Worm (Caenorhabditis elegans) whole organism, L2 larva: ENCODE results near the gene lgg-3.

ENCODE experiments used
- C34F6.9 ChIP-seq: fragments of 150-350 bp; optimal IDR thresholded peaks from 2 replicates; lab custom pipeline; 2014; ENCODE audit warnings: missing biosample characterization, missing genetic modification characterization
- F13H6.1 ChIP-seq: sonication (generic microtip); optimal IDR thresholded peaks from 2 replicates; lab custom pipeline; 2016; ENCODE audit warnings: missing genetic modification characterization, missing compliant biosample characterization
- Y55F3AM.14 ChIP-seq: fragments of 200-800 bp; sonication (Bioruptor generic); optimal IDR thresholded peaks from 2 replicates; lab custom pipeline; 2018; ENCODE audit warnings: mild to moderate bottlenecking, missing genetic modification characterization, missing compliant biosample characterization
- ZK546.5 ChIP-seq: sonication (generic microtip); optimal IDR thresholded peaks from 2 replicates; lab custom pipeline; 2017; ENCODE audit warnings: missing biosample characterization, missing genetic modification characterization
- aly-2 ChIP-seq: fragments of 150-350 bp; optimal IDR thresholded peaks from 2 replicates; lab custom pipeline; 2014; ENCODE audit warnings: missing biosample characterization, missing genetic modification characterization
- ama-1 ChIP-seq: fragments of 150-350 bp; optimal IDR thresholded peaks from 2 replicates; lab custom pipeline; 2018; ENCODE audit warnings: inconsistent platforms
- blmp-1 ChIP-seq: sonication (generic microtip); optimal IDR thresholded peaks from 2 replicates; lab custom pipeline; 2017; ENCODE audit warnings: missing genetic modification characterization, mild to moderate bottlenecking, missing compliant biosample characterization, antibody characterized with exemption, moderate library complexity; ENCODE audit not compliant: insufficient read depth
- ceh-16 ChIP-seq: fragments of 150-350 bp; optimal IDR thresholded peaks from 2 replicates; lab custom pipeline; 2014; ENCODE audit warnings: missing biosample characterization, missing genetic modification characterization
- ceh-82 ChIP-seq: fragments of 150-350 bp; optimal IDR thresholded peaks from 2 replicates; lab custom pipeline; 2014; ENCODE audit warnings: missing biosample characterization, missing genetic modification characterization
- crh-2 ChIP-seq: sonication (generic microtip); optimal IDR thresholded peaks from 2 replicates; lab custom pipeline; 2017; ENCODE audit warnings: missing biosample characterization, missing genetic modification characterization
- dmd-4 ChIP-seq: sonication (generic microtip); optimal IDR thresholded peaks from 2 replicates; lab custom pipeline; 2017; ENCODE audit warnings: missing biosample characterization, missing genetic modification characterization
- egl-27 ChIP-seq: sonication (generic microtip); optimal IDR thresholded peaks from 3 replicates; lab custom pipeline; 2017; ENCODE audit warnings: missing biosample characterization, missing genetic modification reagents, missing genetic modification characterization
- elt-1 ChIP-seq: fragments of 150-350 bp; optimal IDR thresholded peaks from 2 replicates; lab custom pipeline; 2014; ENCODE audit warnings: missing biosample characterization, missing genetic modification characterization
- gmeb-1 ChIP-seq: fragments of 150-350 bp; optimal IDR thresholded peaks from 2 replicates; lab custom pipeline; 2014; ENCODE audit warnings: missing biosample characterization, missing genetic modification characterization
- lin-13 ChIP-seq: fragments of 150-350 bp; optimal IDR thresholded peaks from 2 replicates; lab custom pipeline; 2014; ENCODE audit warnings: missing biosample characterization, missing genetic modification reagents, missing genetic modification characterization
- lin-39 ChIP-seq: fragments of 150-350 bp; optimal IDR thresholded peaks from 2 replicates; lab custom pipeline; 2014; ENCODE audit warnings: missing biosample characterization, missing genetic modification reagents, missing genetic modification characterization
- lsy-2 ChIP-seq, 2 experiments: fragments of 150-350 bp in 1 of 2; sonication (generic microtip) in 1 of 2; optimal IDR thresholded peaks; 2 replicates each; lab custom pipeline; 2014 to 2017; ENCODE audit warnings: missing biosample characterization in 2 of 2, missing genetic modification characterization in 2 of 2
- mab-5 ChIP-seq: fragments of 150-350 bp; optimal IDR thresholded peaks from 2 replicates; lab custom pipeline; 2014; ENCODE audit warnings: missing biosample characterization, missing genetic modification characterization
- mbf-1 ChIP-seq: sonication (generic microtip); optimal IDR thresholded peaks from 2 replicates; lab custom pipeline; 2017; ENCODE audit warnings: missing biosample characterization, missing genetic modification characterization
- mdl-1 ChIP-seq, 2 experiments: fragments of 150-350 bp in 1 of 2; sonication (generic microtip) in 1 of 2; optimal IDR thresholded peaks; 2 replicates each; lab custom pipeline; 2017; ENCODE audit warnings: missing biosample characterization in 2 of 2, missing genetic modification characterization in 2 of 2
- nhr-10 ChIP-seq: sonication (generic microtip); optimal IDR thresholded peaks from 2 replicates; lab custom pipeline; 2017; ENCODE audit warnings: missing biosample characterization, missing genetic modification characterization
- nhr-129 ChIP-seq: fragments of 150-350 bp; optimal IDR thresholded peaks from 2 replicates; lab custom pipeline; 2014; ENCODE audit warnings: missing biosample characterization, missing genetic modification characterization
- nhr-21 ChIP-seq: fragments of 150-350 bp; optimal IDR thresholded peaks from 2 replicates; lab custom pipeline; 2014; ENCODE audit warnings: missing biosample characterization, missing genetic modification characterization
- nhr-23 ChIP-seq: fragments of 150-350 bp; optimal IDR thresholded peaks from 2 replicates; lab custom pipeline; 2014; ENCODE audit warnings: missing biosample characterization, missing genetic modification reagents, missing genetic modification characterization
- nhr-25 ChIP-seq: fragments of 150-350 bp; sonication (generic microtip); optimal IDR thresholded peaks from 3 replicates; lab custom pipeline; 2014; ENCODE audit warnings: missing biosample characterization, missing genetic modification characterization
- nhr-6 ChIP-seq: fragments of 150-350 bp; optimal IDR thresholded peaks from 2 replicates; lab custom pipeline; 2014; ENCODE audit warnings: missing biosample characterization, missing genetic modification characterization
- nhr-77 ChIP-seq: fragments of 150-350 bp; optimal IDR thresholded peaks from 2 replicates; lab custom pipeline; 2014; ENCODE audit warnings: missing biosample characterization, missing genetic modification characterization
- sem-4 ChIP-seq: fragments of 150-350 bp; optimal IDR thresholded peaks from 2 replicates; lab custom pipeline; 2014; ENCODE audit warnings: missing biosample characterization, missing genetic modification reagents, missing genetic modification characterization
- sma-3 ChIP-seq: sonication (generic microtip); optimal IDR thresholded peaks from 2 replicates; lab custom pipeline; 2016; ENCODE audit warnings: missing genetic modification reagents, missing genetic modification characterization, missing compliant biosample characterization
- sma-9 ChIP-seq, 2 experiments: fragments of 150-350 bp in 1 of 2; sonication (generic microtip) in 1 of 2; optimal IDR thresholded peaks; 2 replicates each; lab custom pipeline; 2014 to 2016; ENCODE audit warnings: missing genetic modification characterization in 2 of 2, mild to moderate bottlenecking in 1 of 2, missing biosample characterization in 1 of 2, missing compliant biosample characterization in 1 of 2, missing genetic modification reagents in 1 of 2, moderate library complexity in 1 of 2
- snpc-4 ChIP-seq: fragments of 150-350 bp; optimal IDR thresholded peaks from 2 replicates; lab custom pipeline; 2014; ENCODE audit warnings: missing biosample characterization, missing genetic modification characterization
- unc-39 ChIP-seq: fragments of 150-350 bp; optimal IDR thresholded peaks from 2 replicates; lab custom pipeline; 2014; ENCODE audit warnings: missing biosample characterization, missing genetic modification characterization
- unc-55 ChIP-seq: fragments of 150-350 bp; sonication (generic microtip); optimal IDR thresholded peaks from 3 replicates; lab custom pipeline; 2014; ENCODE audit warnings: missing biosample characterization, missing genetic modification reagents, missing genetic modification characterization
- unc-62 ChIP-seq: fragments of 150-350 bp; optimal IDR thresholded peaks from 2 replicates; lab custom pipeline; 2014; ENCODE audit warnings: missing biosample characterization, missing genetic modification reagents, missing genetic modification characterization
- ztf-1 ChIP-seq: fragments of 200-800 bp; sonication (Bioruptor generic); conservative IDR thresholded peaks from 2 replicates; pipeline ENCODE4 v1.3.6; 2022; ENCODE audit warnings: missing genetic modification characterization, missing compliant biosample characterization
- ztf-11 ChIP-seq: sonication (generic microtip); optimal IDR thresholded peaks from 2 replicates; lab custom pipeline; 2017; ENCODE audit warnings: missing biosample characterization, missing genetic modification characterization
- ztf-4 ChIP-seq: fragments of 150-350 bp; optimal IDR thresholded peaks from 2 replicates; lab custom pipeline; 2014; ENCODE audit warnings: missing biosample characterization, missing genetic modification characterization

The lgg-3 gene

DNA sequence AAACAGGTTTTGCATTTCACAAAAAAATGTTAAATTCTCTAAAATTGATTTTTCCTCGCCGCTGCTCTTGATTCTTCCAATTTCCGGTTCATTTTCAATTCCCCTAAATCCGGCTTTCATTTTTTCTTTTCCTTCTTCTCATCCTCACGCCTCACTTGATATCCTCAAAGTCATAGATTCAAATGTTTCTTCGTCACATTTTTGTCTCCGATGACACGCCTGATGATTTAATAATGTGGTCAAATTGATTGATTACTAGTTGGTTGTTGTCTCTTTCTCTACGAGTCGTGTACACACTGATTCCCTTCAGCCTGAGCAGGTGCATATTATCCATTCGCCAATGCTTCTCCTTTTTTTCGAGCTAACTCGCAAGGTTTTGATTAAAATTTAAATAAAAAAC is 23.7 kb upstream of the lgg-3 start:
- no peak for TF ChIP-seq ztf-4 (tag; lab: Kevin White, UChicago)
- no peak for TF ChIP-seq mab-5
- no peak for TF ChIP-seq elt-1 (tag; lab: Kevin White, UChicago)
- TF ChIP-seq lsy-2 (tag; optimal IDR thresholded peaks at IDR 0.05; lab: Kevin White, UChicago) = no peak
- no peak for TF ChIP-seq ceh-16
- no peak for TF ChIP-seq sma-3
- TF ChIP-seq mbf-1 (tag; lab: Kevin White, UChicago) = no peak
- TF ChIP-seq ztf-11 = no peak
- TF ChIP-seq ceh-82 (tag; lab: Kevin White, UChicago) = no peak
- no peak for TF ChIP-seq nhr-23 (tag; lab: Kevin White, UChicago)
- TF ChIP-seq crh-2 (tag; lab: Kevin White, UChicago) = no peak
- no peak for TF ChIP-seq nhr-77 (tag; lab: Kevin White, UChicago)
- TF ChIP-seq Y55F3AM.14 (GFP tag; lab: Kevin White, UChicago) = no peak
- TF ChIP-seq lin-39 = no peak

DNA sequence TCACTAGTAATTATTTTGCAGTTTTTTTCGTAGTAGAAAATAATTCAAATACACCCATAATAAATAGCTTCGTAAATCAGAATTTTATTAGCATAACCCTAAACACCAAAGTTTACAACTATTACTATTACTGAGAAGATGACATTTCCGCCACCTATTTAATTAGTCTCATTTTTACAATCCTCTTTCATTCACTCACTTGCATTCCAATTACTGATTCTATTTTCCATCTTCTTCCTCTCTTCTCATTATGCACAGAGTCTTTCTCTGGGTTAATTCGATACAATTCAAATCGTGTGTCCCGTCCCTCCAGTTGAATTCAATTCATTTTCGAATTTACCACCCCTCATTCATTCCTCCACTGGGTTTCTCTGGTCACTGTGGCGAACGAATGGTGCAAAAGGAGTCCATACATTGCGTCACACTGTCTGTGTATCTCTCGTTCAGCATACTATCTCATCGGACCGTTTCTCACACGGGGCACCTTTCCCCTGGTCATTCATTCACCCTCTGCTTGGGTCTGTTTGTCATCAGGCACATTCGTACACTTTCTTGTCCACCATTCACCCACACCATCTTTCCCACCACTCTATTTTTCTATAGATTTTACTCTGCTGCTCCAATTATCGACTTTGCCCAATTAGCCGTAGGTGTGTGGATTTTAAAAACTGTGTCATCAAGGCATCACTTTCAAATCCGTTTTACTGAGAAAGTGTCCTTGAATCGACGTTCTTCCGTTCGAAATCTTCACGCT is 22.6 kb upstream of the lgg-3 start:
- TF ChIP-seq sma-9 (GFP tag; optimal IDR thresholded peaks at IDR 0.05; lab: Kevin White, UChicago) = peak; percentile 2
- no peak for TF ChIP-seq sma-9 (tag; optimal IDR thresholded peaks at IDR 0.05; lab: Kevin White, UChicago)
- TF ChIP-seq unc-39 (tag; lab: Kevin White, UChicago) = no peak

DNA sequence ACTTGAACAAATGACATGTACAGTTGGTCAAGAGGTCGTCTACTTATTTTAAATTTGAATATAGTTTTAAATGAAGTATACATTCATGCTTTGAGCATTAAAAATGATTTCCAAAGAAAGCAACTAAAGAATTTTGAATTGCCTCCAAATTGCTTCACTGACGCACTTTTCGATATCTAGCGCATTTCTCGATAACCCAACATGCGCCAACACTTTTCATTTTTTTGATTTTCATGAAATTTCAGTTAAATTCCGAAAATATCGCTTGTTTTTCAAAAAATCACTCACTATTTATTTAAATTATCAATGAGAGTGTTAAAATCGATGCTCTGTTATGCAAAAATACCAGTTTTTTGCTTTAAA is 22.0 kb upstream of the lgg-3 start:
- TF ChIP-seq nhr-23 (tag; lab: Kevin White, UChicago) (no peak), lsy-2 (tag; optimal IDR thresholded peaks at IDR 0.05; lab: Kevin White, UChicago) (peak; percentile 8 to 18), C34F6.9 (tag; lab: Kevin White, UChicago) (no peak), aly-2 (tag; lab: Kevin White, UChicago) (no peak), sma-3 (no peak), gmeb-1 (tag; lab: Kevin White, UChicago) (peak; percentile 35)

DNA sequence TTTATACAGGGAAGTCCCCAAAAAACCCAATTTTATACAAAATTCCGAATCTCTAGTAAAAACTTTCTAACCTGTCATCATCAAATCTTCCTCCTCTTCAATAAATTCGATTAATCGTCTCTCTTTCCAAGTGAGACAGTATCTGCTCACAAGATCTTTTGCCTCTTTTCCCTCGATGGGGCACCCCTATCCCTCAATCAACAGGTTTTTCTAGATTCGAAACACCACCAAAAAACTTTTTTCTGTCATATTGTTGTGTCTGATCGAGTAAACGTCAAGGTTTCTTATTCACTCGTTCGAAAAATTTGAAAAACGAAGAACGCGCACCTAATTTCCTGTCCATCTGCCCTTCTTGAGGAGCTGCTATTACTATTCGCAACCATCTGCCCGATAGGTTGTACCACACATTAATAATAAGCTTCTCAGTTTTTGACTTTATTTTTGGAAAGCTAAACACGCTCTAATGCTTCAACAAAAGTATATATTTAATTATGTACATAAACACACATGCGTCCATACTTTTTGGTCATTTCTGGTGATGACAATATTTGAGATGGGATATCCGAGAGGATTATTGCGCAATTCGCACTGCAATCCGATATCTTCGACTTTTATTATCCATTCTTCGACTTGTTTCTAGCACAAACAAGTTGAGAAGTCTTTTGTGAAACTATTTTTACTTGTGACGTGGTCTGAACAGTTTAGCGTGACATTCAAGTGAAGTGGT is 21.5 kb upstream of the lgg-3 start:
- no peak for TF ChIP-seq elt-1 (tag; lab: Kevin White, UChicago)
- TF ChIP-seq ztf-4 (tag; lab: Kevin White, UChicago) = no peak
- peak; percentile 80 for TF ChIP-seq ceh-16
- TF ChIP-seq snpc-4 (tag; lab: Kevin White, UChicago) = no peak
- no peak for TF ChIP-seq sem-4 (tag; lab: Kevin White, UChicago)

DNA sequence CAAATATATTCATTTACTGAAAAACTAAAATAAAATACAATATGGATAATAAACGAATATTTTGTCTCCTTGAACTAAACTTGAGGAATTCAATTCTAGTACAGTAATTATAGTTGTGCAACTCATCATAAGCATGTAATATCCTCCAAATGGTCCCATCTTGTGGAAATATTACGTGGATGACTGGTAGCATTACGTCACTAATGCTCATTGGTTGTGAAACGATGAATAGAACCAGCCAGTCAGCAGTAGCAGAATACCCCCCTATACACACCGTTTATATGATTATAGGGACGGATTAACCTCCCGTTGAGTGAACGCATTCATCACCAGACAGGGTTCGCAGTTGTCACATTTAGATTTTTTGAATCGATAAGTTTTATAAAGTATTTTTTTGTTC is 20.6 kb upstream of the lgg-3 start:
- TF ChIP-seq blmp-1 (tag; lab: Kevin White, UChicago) = no peak
- peak; percentile 4 for TF ChIP-seq ceh-16
- TF ChIP-seq, all 48 proteins: peak for 1

DNA sequence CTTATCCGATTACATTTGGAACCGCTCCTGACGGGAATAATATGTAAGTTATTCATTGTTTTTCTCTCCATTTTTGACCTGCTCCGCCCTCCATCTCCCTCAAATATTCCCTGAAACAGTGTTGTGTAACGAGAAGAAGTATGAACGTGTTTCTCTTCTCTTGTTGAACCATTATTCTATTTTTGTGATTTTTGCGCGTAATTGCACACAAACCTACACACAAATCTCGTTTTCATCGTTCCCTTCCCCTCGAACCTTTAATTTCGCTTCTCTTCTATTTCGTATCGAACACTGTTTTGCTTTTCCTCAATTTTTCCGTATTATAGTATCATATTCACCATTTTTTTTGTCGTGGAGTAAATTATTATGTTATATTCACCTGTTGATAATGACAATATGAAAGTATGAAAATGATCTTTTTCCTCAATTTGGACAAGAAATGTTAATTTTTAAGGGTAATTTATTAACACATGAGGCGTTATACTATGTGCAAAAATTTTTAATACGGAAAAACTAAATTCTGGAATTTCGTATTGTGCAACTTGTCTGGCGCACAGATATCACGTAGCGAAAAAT is 19.4 kb upstream of the lgg-3 start:
- TF ChIP-seq ama-1 (peak; percentile 28), ztf-11 (no peak)

DNA sequence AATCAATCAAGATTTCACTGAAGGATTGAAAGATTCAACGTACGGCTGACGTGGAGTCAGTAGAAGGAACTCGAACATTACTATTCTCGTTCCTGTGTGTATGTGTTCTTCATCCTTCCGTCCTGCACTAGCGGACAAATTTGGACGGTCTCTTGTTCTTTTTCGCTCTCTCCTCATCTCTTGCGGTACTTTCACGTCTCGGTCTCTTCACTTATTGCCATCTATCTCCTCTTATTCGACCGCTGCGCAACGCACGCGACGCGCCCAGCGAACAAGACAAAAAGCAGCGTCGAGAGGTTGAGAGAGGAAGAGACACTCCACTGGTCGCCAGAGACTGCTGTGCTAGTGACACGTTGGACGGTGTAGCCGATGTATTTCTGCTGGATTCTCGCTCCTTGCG is 17.7 kb upstream of the lgg-3 start:
- TF ChIP-seq sem-4 (tag; lab: Kevin White, UChicago) (peak; percentile 62), nhr-25 (tag; lab: Kevin White, UChicago) (peak; percentile 60), unc-62 (GFP tag; lab: Kevin White, UChicago) (no peak), Y55F3AM.14 (GFP tag; lab: Kevin White, UChicago) (peak; percentile 70), dmd-4 (tag; lab: Kevin White, UChicago) (no peak), lsy-2 (tag; optimal IDR thresholded peaks at IDR 0.05; lab: Kevin White, UChicago) (peak in 1 of 2 experiments; percentile 64), nhr-6 (tag; lab: Kevin White, UChicago) (no peak), blmp-1 (tag; lab: Kevin White, UChicago) (peak; percentile 24), nhr-129 (peak; percentile 88), lin-13 (peak; percentile 12), snpc-4 (tag; lab: Kevin White, UChicago) (peak; percentile 26), ztf-4 (tag; lab: Kevin White, UChicago) (peak; percentile 7), C34F6.9 (tag; lab: Kevin White, UChicago) (peak; percentile 87), egl-27 (peak; percentile 26), nhr-10 (tag; lab: Kevin White, UChicago) (no peak), nhr-23 (tag; lab: Kevin White, UChicago) (no peak), F13H6.1 (tag; lab: Kevin White, UChicago) (peak; percentile 75), ZK546.5 (tag; lab: Kevin White, UChicago) (no peak), mdl-1 (tag; optimal IDR thresholded peaks at IDR 0.05; lab: Kevin White, UChicago) (peak; percentile 63 to 68), ztf-1 (GFP tag; lab: Robert Waterston, UW) (no peak), crh-2 (tag; lab: Kevin White, UChicago) (peak; percentile 51), nhr-21 (tag; lab: Kevin White, UChicago) (peak; percentile 73), unc-55 (GFP tag; lab: Kevin White, UChicago) (peak; percentile 83)
